Fruit fly (Drosophila melanogaster) whole organism, embryonic: ENCODE data around the gene CG32983.
A peak's percentile ranks its signal among the peaks of the same experiment; 100 is the strongest.

Experiments used
- ATbp ChIP-seq: fragments of 200-800 bp; sonication (Bioruptor generic); optimal IDR thresholded peaks from 2 replicates; lab custom pipeline; 2017; ENCODE audit warnings: missing biosample characterization, mild to moderate bottlenecking, missing genetic modification characterization, missing genetic modification reagents
- Atf-2 ChIP-seq: fragments of 200-800 bp; sonication (Bioruptor generic); optimal IDR thresholded peaks from 2 replicates; lab custom pipeline; 2016; ENCODE audit warnings: missing biosample characterization, missing genetic modification characterization
- Bgb ChIP-seq: fragments of 200-800 bp; sonication (Bioruptor generic); IDR thresholded peaks from 2 replicates; pipeline ENCODE4 v1.3.6; 2022; ENCODE audit warnings: missing biosample characterization, missing genetic modification characterization; ENCODE audit not compliant: partially characterized antibody
- Blimp-1 ChIP-seq: fragments of 200-800 bp; sonication (Bioruptor generic); optimal IDR thresholded peaks from 3 replicates; lab custom pipeline; 2018; ENCODE audit warnings: missing biosample characterization, missing genetic modification characterization, mild to moderate bottlenecking, moderate library complexity, missing genetic modification reagents
- CG10654 ChIP-seq: fragments of 200-800 bp; sonication (Bioruptor generic); optimal IDR thresholded peaks from 2 replicates; lab custom pipeline; 2016; ENCODE audit warnings: missing biosample characterization, missing genetic modification characterization
- CG15011 ChIP-seq: fragments of 200-800 bp; sonication (Bioruptor generic); optimal IDR thresholded peaks from 3 replicates; lab custom pipeline; 2018; ENCODE audit warnings: missing biosample characterization, mild to moderate bottlenecking, missing genetic modification characterization
- CG1647 ChIP-seq: fragments of 200-800 bp; sonication (Bioruptor generic); optimal IDR thresholded peaks from 3 replicates; lab custom pipeline; 2016; ENCODE audit warnings: missing biosample characterization, missing genetic modification characterization
- CG16813 ChIP-seq: fragments of 200-800 bp; sonication (Bioruptor generic); IDR thresholded peaks from 3 replicates; pipeline ENCODE4 v1.3.6; 2022; ENCODE audit warnings: missing biosample characterization, missing genetic modification characterization; ENCODE audit not compliant: partially characterized antibody
- CG17359 ChIP-seq: fragments of 200-800 bp; sonication (Bioruptor generic); optimal IDR thresholded peaks from 3 replicates; lab custom pipeline; 2018; ENCODE audit warnings: missing biosample characterization, mild to moderate bottlenecking, missing genetic modification characterization, moderate library complexity
- CG17568 ChIP-seq: fragments of 200-800 bp; sonication (Bioruptor generic); optimal IDR thresholded peaks from 2 replicates; lab custom pipeline; 2018; ENCODE audit warnings: missing biosample characterization, mild to moderate bottlenecking, missing genetic modification characterization, moderate library complexity
- CG2202 ChIP-seq: fragments of 200-800 bp; sonication (Bioruptor generic); optimal IDR thresholded peaks from 2 replicates; lab custom pipeline; 2018; ENCODE audit warnings: missing biosample characterization, mild to moderate bottlenecking, missing genetic modification characterization
- CG30431 ChIP-seq: fragments of 200-800 bp; sonication (Bioruptor generic); optimal IDR thresholded peaks from 2 replicates; lab custom pipeline; 2017; ENCODE audit warnings: missing biosample characterization, missing genetic modification characterization
- CG32772 ChIP-seq: fragments of 200-800 bp; sonication (Bioruptor generic); IDR thresholded peaks from 2 replicates; pipeline ENCODE4 v1.3.6; 2022; ENCODE audit warnings: missing biosample characterization, missing genetic modification characterization
- CG33213 ChIP-seq: fragments of 200-800 bp; sonication (Bioruptor generic); optimal IDR thresholded peaks from 3 replicates; lab custom pipeline; 2016; ENCODE audit warnings: missing biosample characterization, missing genetic modification characterization
- CG3838 ChIP-seq: fragments of 200-800 bp; sonication (Bioruptor generic); optimal IDR thresholded peaks from 3 replicates; lab custom pipeline; 2016; ENCODE audit warnings: missing biosample characterization, missing genetic modification characterization
- CG4282 ChIP-seq: fragments of 200-800 bp; sonication (Bioruptor generic); optimal IDR thresholded peaks from 2 replicates; lab custom pipeline; 2016; ENCODE audit warnings: missing biosample characterization, missing genetic modification characterization
- CG6791 ChIP-seq: fragments of 200-800 bp; sonication (Bioruptor generic); IDR thresholded peaks from 3 replicates; pipeline ENCODE4 v1.3.6; 2022; ENCODE audit warnings: missing biosample characterization, missing genetic modification characterization; ENCODE audit not compliant: partially characterized antibody
- CG9609 ChIP-seq: fragments of 200-800 bp; sonication (Bioruptor generic); optimal IDR thresholded peaks from 3 replicates; lab custom pipeline; 2016; ENCODE audit warnings: missing biosample characterization, missing genetic modification characterization
- Chrac-16 ChIP-seq: fragments of 200-800 bp; sonication (Bioruptor generic); optimal IDR thresholded peaks from 3 replicates; lab custom pipeline; 2016; ENCODE audit warnings: missing biosample characterization, missing genetic modification characterization
- Drgx ChIP-seq: fragments of 200-800 bp; sonication (Bioruptor generic); IDR thresholded peaks from 2 replicates; pipeline ENCODE4 v1.3.6; 2022; ENCODE audit warnings: missing biosample characterization, missing genetic modification characterization
- Elba2 ChIP-seq: fragments of 200-800 bp; sonication (Bioruptor generic); optimal IDR thresholded peaks from 3 replicates; lab custom pipeline; 2016; ENCODE audit warnings: missing biosample characterization, missing genetic modification characterization
- Ets65A ChIP-seq: fragments of 200-800 bp; sonication (Bioruptor generic); peaks from one replicate; lab custom pipeline; 2016; ENCODE audit warnings: missing biosample characterization, missing genetic modification characterization
- Ets97D ChIP-seq: fragments of 200-800 bp; sonication (Bioruptor generic); optimal IDR thresholded peaks from 3 replicates; lab custom pipeline; 2016; ENCODE audit warnings: missing biosample characterization, missing genetic modification characterization
- HLH54F ChIP-seq: fragments of 200-800 bp; sonication (Bioruptor generic); optimal IDR thresholded peaks from 3 replicates; lab custom pipeline; 2016; ENCODE audit warnings: missing biosample characterization, missing genetic modification characterization
- NFAT ChIP-seq: fragments of 200-800 bp; sonication (Bioruptor generic); IDR thresholded peaks from 2 replicates; pipeline ENCODE4 v1.3.6; 2022; ENCODE audit warnings: missing biosample characterization, missing genetic modification characterization
- Nf-YA ChIP-seq: fragments of 200-800 bp; sonication (Bioruptor generic); IDR thresholded peaks from 2 replicates; pipeline ENCODE4 v1.3.6; 2022; ENCODE audit warnings: missing biosample characterization, missing genetic modification characterization
- Sox100B ChIP-seq: fragments of 200-800 bp; sonication (Bioruptor generic); optimal IDR thresholded peaks from 3 replicates; lab custom pipeline; 2018; ENCODE audit warnings: missing biosample characterization, mild to moderate bottlenecking, missing genetic modification characterization
- Ssrp ChIP-seq: fragments of 200-800 bp; sonication (Bioruptor generic); optimal IDR thresholded peaks from 2 replicates; lab custom pipeline; 2018; ENCODE audit warnings: missing biosample characterization, mild to moderate bottlenecking, missing genetic modification characterization, moderate library complexity
- Stat92E ChIP-seq, 3 experiments: fragments of >200 bp in 2 of 3; fragments of 200-800 bp in 1 of 3; sonication (Bioruptor generic) in 1 of 3; optimal IDR thresholded peaks; 2 replicates each; lab custom pipeline; 2017 to 2019; ENCODE audit warnings: missing biosample characterization in 3 of 3, missing genetic modification characterization in 3 of 3, mild to moderate bottlenecking in 1 of 3, moderate library complexity in 1 of 3
- TFAM ChIP-seq: fragments of 200-800 bp; sonication (Bioruptor generic); optimal IDR thresholded peaks from 2 replicates; lab custom pipeline; 2017; ENCODE audit warnings: missing biosample characterization, missing genetic modification characterization, inconsistent platforms
- Xbp1 ChIP-seq: fragments of 200-800 bp; sonication (Bioruptor generic); optimal IDR thresholded peaks from 3 replicates; lab custom pipeline; 2016; ENCODE audit warnings: missing biosample characterization, mild to moderate bottlenecking, missing genetic modification characterization
- amos ChIP-seq: fragments of 200-800 bp; sonication (Bioruptor generic); IDR thresholded peaks from 2 replicates; pipeline ENCODE4 v1.3.6; 2022; ENCODE audit warnings: missing biosample characterization, missing genetic modification characterization; ENCODE audit not compliant: partially characterized antibody
- ap ChIP-seq: fragments of 200-800 bp; sonication (Bioruptor generic); IDR thresholded peaks from 2 replicates; pipeline ENCODE4 v1.3.6; 2022; ENCODE audit warnings: missing biosample characterization, missing genetic modification characterization
- bcd ChIP-seq: fragments of 200-800 bp; sonication (Bioruptor generic); optimal IDR thresholded peaks from 2 replicates; lab custom pipeline; 2017; ENCODE audit warnings: missing biosample characterization, mild to moderate bottlenecking, missing genetic modification characterization
- br ChIP-seq: fragments of >200 bp; optimal IDR thresholded peaks from 2 replicates; lab custom pipeline; 2017
- dpn ChIP-seq, 2 experiments: fragments of 200-800 bp; sonication (Bioruptor generic); optimal IDR thresholded peaks; 3 replicates each; lab custom pipeline; 2016; ENCODE audit warnings: missing biosample characterization in 2 of 2, missing genetic modification characterization in 2 of 2
- exex ChIP-seq: fragments of 200-800 bp; sonication (Bioruptor generic); optimal IDR thresholded peaks from 4 replicates; lab custom pipeline; 2018; ENCODE audit warnings: missing biosample characterization, mild to moderate bottlenecking, missing genetic modification characterization, moderate library complexity
- eyg ChIP-seq: fragments of 200-800 bp; sonication (Bioruptor generic); optimal IDR thresholded peaks from 3 replicates; lab custom pipeline; 2016; ENCODE audit warnings: missing biosample characterization, missing genetic modification characterization
- fd3F ChIP-seq: fragments of 200-800 bp; sonication (Bioruptor generic); optimal IDR thresholded peaks from 2 replicates; lab custom pipeline; 2018; ENCODE audit warnings: missing biosample characterization, mild to moderate bottlenecking, missing genetic modification characterization, moderate library complexity
- gcm ChIP-seq: fragments of 200-800 bp; sonication (Bioruptor generic); optimal IDR thresholded peaks from 2 replicates; lab custom pipeline; 2019; ENCODE audit warnings: missing biosample characterization, mild to moderate bottlenecking, missing genetic modification characterization, moderate library complexity
- gsb ChIP-seq: fragments of 200-800 bp; sonication (Bioruptor generic); IDR thresholded peaks from 2 replicates; pipeline ENCODE4 v1.3.6; 2022; ENCODE audit warnings: missing biosample characterization, missing genetic modification characterization
- knrl ChIP-seq: fragments of 200-800 bp; sonication (Bioruptor generic); IDR thresholded peaks from 3 replicates; pipeline ENCODE4 v1.3.6; 2022; ENCODE audit warnings: missing biosample characterization, missing genetic modification characterization; ENCODE audit not compliant: partially characterized antibody
- p53 ChIP-seq: fragments of 200-800 bp; sonication (Bioruptor generic); optimal IDR thresholded peaks from 2 replicates; lab custom pipeline; 2016; ENCODE audit warnings: missing biosample characterization, missing genetic modification characterization
- pfk ChIP-seq: fragments of 200-800 bp; sonication (Bioruptor generic); optimal IDR thresholded peaks from 2 replicates; lab custom pipeline; 2018; ENCODE audit warnings: missing biosample characterization, mild to moderate bottlenecking, missing genetic modification characterization, moderate library complexity
- row ChIP-seq: fragments of 200-800 bp; sonication (Bioruptor generic); IDR thresholded peaks from 3 replicates; pipeline ENCODE4 v1.3.6; 2022; ENCODE audit warnings: missing biosample characterization, missing genetic modification characterization
- salm ChIP-seq: fragments of 200-800 bp; sonication (Bioruptor generic); optimal IDR thresholded peaks from 2 replicates; lab custom pipeline; 2018; ENCODE audit warnings: missing biosample characterization, mild to moderate bottlenecking, missing genetic modification characterization
- sima ChIP-seq: fragments of 200-800 bp; sonication (Bioruptor generic); optimal IDR thresholded peaks from 2 replicates; lab custom pipeline; 2016; ENCODE audit warnings: missing biosample characterization, missing genetic modification characterization
- sqz ChIP-seq: fragments of 200-800 bp; sonication (Bioruptor generic); optimal IDR thresholded peaks from 3 replicates; lab custom pipeline; 2018; ENCODE audit warnings: missing biosample characterization, mild to moderate bottlenecking, missing genetic modification characterization
- stc ChIP-seq: fragments of 200-800 bp; sonication (Bioruptor generic); IDR thresholded peaks from 2 replicates; pipeline ENCODE4 v1.3.6; 2022; ENCODE audit warnings: missing biosample characterization, missing genetic modification characterization
- tin ChIP-seq: fragments of 200-800 bp; sonication (Bioruptor generic); optimal IDR thresholded peaks from 3 replicates; lab custom pipeline; 2016; ENCODE audit warnings: missing biosample characterization, missing genetic modification characterization
- z ChIP-seq: fragments of 200-800 bp; sonication (Bioruptor generic); IDR thresholded peaks from 3 replicates; pipeline ENCODE4 v1.3.6; 2022; ENCODE audit warnings: missing biosample characterization, missing genetic modification characterization
- zf30C ChIP-seq: fragments of 200-800 bp; sonication (Bioruptor generic); optimal IDR thresholded peaks from 3 replicates; lab custom pipeline; 2018; ENCODE audit warnings: missing biosample characterization, mild to moderate bottlenecking, missing genetic modification characterization

Gene CG32983

DNA sequence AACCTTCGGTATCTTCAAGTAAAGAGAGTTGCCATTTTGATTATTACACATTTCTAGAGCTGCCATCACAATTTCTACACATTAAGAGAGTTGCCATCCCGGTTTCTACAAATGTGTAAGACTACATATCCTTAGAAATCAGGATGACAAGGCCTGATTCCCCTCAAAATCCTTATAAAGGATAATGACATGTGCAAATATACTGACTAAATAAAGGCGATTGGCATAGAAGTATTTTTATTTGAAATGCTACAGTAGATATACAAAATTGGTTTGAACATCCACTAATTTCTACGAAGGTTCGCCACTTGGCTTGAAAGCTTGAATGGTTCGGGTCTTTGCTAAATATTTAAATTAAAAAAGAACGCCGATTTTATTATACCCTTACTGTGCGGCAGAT, 23.1 kb downstream of the CG32983 start (continued):
- TF ChIP-seq Xbp1 = peak; percentile 22
- no peak for TF ChIP-seq bcd (GFP tag; lab: Kevin White, UChicago)
- no peak for TF ChIP-seq salm
- TF ChIP-seq tin (GFP tag; lab: Kevin White, UChicago) = no peak
- peak; percentile 53 for TF ChIP-seq Ets97D (GFP tag; lab: Kevin White, UChicago)
- no peak for TF ChIP-seq Sox100B (GFP tag; lab: Kevin White, UChicago)
- TF ChIP-seq Nf-YA = no peak
- peak; percentile 52; the same call in 1 of the 3 replicates for TF ChIP-seq knrl (GFP tag; lab: Robert Waterston, UW)
- no peak for TF ChIP-seq CG17568 (GFP tag; lab: Kevin White, UChicago)
- TF ChIP-seq gcm (GFP tag; lab: Kevin White, UChicago) = no peak
- no peak for TF ChIP-seq exex (tag; lab: Kevin White, UChicago)
- TF ChIP-seq CG1647 (GFP tag; lab: Kevin White, UChicago) = no peak
- no peak for TF ChIP-seq CG10654 (GFP tag; lab: Kevin White, UChicago)
- no peak for TF ChIP-seq zf30C
- TF ChIP-seq sima (GFP tag; lab: Kevin White, UChicago) = no peak
- TF ChIP-seq CG17359 (tag; lab: Kevin White, UChicago) = no peak
- TF ChIP-seq HLH54F (GFP tag; lab: Kevin White, UChicago) = no peak
- TF ChIP-seq CG16813 = no peak
- no peak; the same call in 1 of the 2 replicates for TF ChIP-seq Bgb (GFP tag; lab: Robert Waterston, UW)
- peak; percentile 78 for TF ChIP-seq Ets65A (GFP tag; lab: Kevin White, UChicago)
- no peak for TF ChIP-seq pfk
- no peak for TF ChIP-seq z (GFP tag; lab: Robert Waterston, UW)
- TF ChIP-seq CG2202 (tag; lab: Kevin White, UChicago) = no peak
- no peak for TF ChIP-seq ap (GFP tag; lab: Robert Waterston, UW)
- no peak for TF ChIP-seq gsb (GFP tag; lab: Robert Waterston, UW)
- no peak for TF ChIP-seq ATbp (GFP tag; lab: Kevin White, UChicago)
- TF ChIP-seq Blimp-1 (GFP tag; lab: Kevin White, UChicago) = no peak
- no peak for TF ChIP-seq br (lab: Kevin White, UChicago)
- no peak for TF ChIP-seq Ssrp (tag; lab: Kevin White, UChicago)
- TF ChIP-seq TFAM = no peak
- no peak for TF ChIP-seq CG6791 (GFP tag; lab: Robert Waterston, UW)
- no peak for TF ChIP-seq CG30431 (GFP tag; lab: Kevin White, UChicago)
- no peak for TF ChIP-seq sqz (GFP tag; lab: Kevin White, UChicago)
- TF ChIP-seq Drgx (GFP tag; lab: Robert Waterston, UW) = no peak
- TF ChIP-seq CG9609 (GFP tag; lab: Kevin White, UChicago) = no peak
- no peak for TF ChIP-seq CG4282
- no peak for TF ChIP-seq NFAT (GFP tag; lab: Robert Waterston, UW)
- TF ChIP-seq fd3F (GFP tag; lab: Kevin White, UChicago) = no peak
- TF ChIP-seq eyg (GFP tag; lab: Kevin White, UChicago) = no peak
- no peak for TF ChIP-seq CG32772
- no peak for TF ChIP-seq p53 (GFP tag; lab: Kevin White, UChicago)
- no peak for TF ChIP-seq CG3838 (GFP tag; lab: Kevin White, UChicago)
- TF ChIP-seq Chrac-16 (GFP tag; lab: Kevin White, UChicago) = no peak
- peak; percentile 24 for TF ChIP-seq CG33213 (GFP tag; lab: Kevin White, UChicago)
- peak in 1 of 2 experiments; percentile 12 for TF ChIP-seq dpn (GFP tag; optimal IDR thresholded peaks at IDR 0.05; lab: Kevin White, UChicago)
- no peak for TF ChIP-seq Atf-2
- TF ChIP-seq row = no peak
- no peak for TF ChIP-seq stc (GFP tag; lab: Robert Waterston, UW)
- TF ChIP-seq amos (GFP tag; lab: Robert Waterston, UW) = peak; percentile 27; the same call in 1 of the 2 replicates
- TF ChIP-seq Stat92E (GFP tag; optimal IDR thresholded peaks at IDR 0.05; lab: Kevin White, UChicago) = peak in 1 of 3 experiments; percentile 54
- no peak for TF ChIP-seq CG15011 (GFP tag; lab: Kevin White, UChicago)
- TF ChIP-seq Elba2 (GFP tag; lab: Kevin White, UChicago) = no peak
